Fruit fly (Drosophila melanogaster) whole organism, wandering third instar larva: Measurements from ENCODE around the gene Jhbp7.

Experiments
- Abd-B ChIP-seq: fragments of >200 bp; optimal IDR thresholded peaks from 2 replicates; lab custom pipeline; 2017; ENCODE audit warnings: missing biosample characterization, missing genetic modification characterization
- CG32264 ChIP-seq: fragments of 200-800 bp; sonication (Bioruptor generic); optimal IDR thresholded peaks from 2 replicates; lab custom pipeline; 2016; ENCODE audit warnings: missing biosample characterization, missing genetic modification characterization
- CG9705 ChIP-seq: fragments of 200-800 bp; sonication (Bioruptor generic); optimal IDR thresholded peaks from 2 replicates; lab custom pipeline; 2018; ENCODE audit warnings: missing biosample characterization, mild to moderate bottlenecking, missing genetic modification characterization
- CrebA ChIP-seq: fragments of 200-800 bp; sonication (Bioruptor generic); optimal IDR thresholded peaks from 2 replicates; lab custom pipeline; 2016; ENCODE audit warnings: missing biosample characterization, mild to moderate bottlenecking, missing genetic modification characterization, borderline replicate concordance
- Dfd ChIP-seq: fragments of >200 bp; optimal IDR thresholded peaks from 2 replicates; lab custom pipeline; 2017; ENCODE audit warnings: missing biosample characterization, missing genetic modification characterization
- Dif ChIP-seq: fragments of 200-275, 200-300 bp; sonication (Bioruptor generic); optimal IDR thresholded peaks from 2 replicates; lab custom pipeline; 2018; ENCODE audit warnings: missing biosample characterization, missing genetic modification characterization; ENCODE audit not compliant: partially characterized antibody
- GATAd ChIP-seq: sonication (Bioruptor generic); optimal IDR thresholded peaks from 2 replicates; lab custom pipeline; 2016; ENCODE audit warnings: missing biosample characterization, missing genetic modification characterization
- HLH106 ChIP-seq: fragments of 200-800 bp; optimal IDR thresholded peaks from 3 replicates; lab custom pipeline; 2019; ENCODE audit warnings: missing biosample characterization, mild to moderate bottlenecking, missing genetic modification characterization, moderate library complexity
- Hnf4 ChIP-seq: fragments of 200-800 bp; sonication (Bioruptor generic); optimal IDR thresholded peaks from 2 replicates; lab custom pipeline; 2016; ENCODE audit warnings: missing biosample characterization, mild to moderate bottlenecking, missing genetic modification characterization
- Hr78 ChIP-seq: fragments of >200 bp; optimal IDR thresholded peaks from 2 replicates; lab custom pipeline; 2017; ENCODE audit warnings: missing biosample characterization, missing genetic modification characterization
- Hr83 ChIP-seq: fragments of 200-300 bp; sonication (Bioruptor generic); optimal IDR thresholded peaks from 2 replicates; lab custom pipeline; 2016; ENCODE audit warnings: missing biosample characterization, mild to moderate bottlenecking, missing genetic modification characterization, moderate library complexity; ENCODE audit not compliant: poor library complexity, severe bottlenecking
- Jra ChIP-seq: sonication (Bioruptor generic); optimal IDR thresholded peaks from 2 replicates; lab custom pipeline; 2016; ENCODE audit warnings: missing biosample characterization, missing genetic modification characterization
- Mio ChIP-seq: sonication (Bioruptor generic); optimal IDR thresholded peaks from 2 replicates; lab custom pipeline; 2016; ENCODE audit warnings: missing biosample characterization, missing genetic modification characterization
- Myc ChIP-seq: fragments of >200 bp; optimal IDR thresholded peaks from 2 replicates; lab custom pipeline; 2017
- N ChIP-seq: fragments of >200 bp; optimal IDR thresholded peaks from 2 replicates; lab custom pipeline; 2018; ENCODE audit warnings: missing biosample characterization, missing external identifiers, missing genetic modification characterization
- OdsH ChIP-seq: fragments of 200-800 bp; sonication (Bioruptor generic); optimal IDR thresholded peaks from 2 replicates; lab custom pipeline; 2016; ENCODE audit warnings: missing biosample characterization, mild to moderate bottlenecking, missing genetic modification characterization
- Rel ChIP-seq, 2 experiments: fragments of 200-800 bp; sonication (Bioruptor generic) in 1 of 2; optimal IDR thresholded peaks; 2 replicates in 1 of 2; 3 replicates in 1 of 2; lab custom pipeline; 2016 to 2019; ENCODE audit warnings: mild to moderate bottlenecking in 2 of 2, missing biosample characterization in 2 of 2, missing genetic modification characterization in 2 of 2, moderate library complexity in 1 of 2
- Sp1 ChIP-seq: fragments of 200-800 bp; sonication (Bioruptor generic); optimal IDR thresholded peaks from 3 replicates; lab custom pipeline; 2019; ENCODE audit warnings: missing biosample characterization, mild to moderate bottlenecking, missing genetic modification characterization, moderate library complexity
- Vsx2 ChIP-seq: fragments of 200-300, 225-300 bp; sonication (Bioruptor generic); optimal IDR thresholded peaks from 2 replicates; lab custom pipeline; 2018; ENCODE audit warnings: missing biosample characterization, missing genetic modification characterization; ENCODE audit not compliant: partially characterized antibody
- br ChIP-seq: fragments of 200-800 bp; sonication (Bioruptor generic); optimal IDR thresholded peaks from 2 replicates; lab custom pipeline; 2016; ENCODE audit warnings: missing biosample characterization, missing genetic modification characterization
- brk ChIP-seq: fragments of 200-800 bp; sonication (Bioruptor generic); optimal IDR thresholded peaks from 2 replicates; lab custom pipeline; 2016; ENCODE audit warnings: missing biosample characterization, mild to moderate bottlenecking, missing genetic modification characterization
- dl ChIP-seq, 2 experiments: fragments of 175-275, 200-275 bp in 1 of 2; fragments of 200-275 bp in 1 of 2; sonication (Bioruptor generic); optimal IDR thresholded peaks; lab custom pipeline; 2018; ENCODE audit warnings: mild to moderate bottlenecking in 2 of 2, missing biosample characterization in 2 of 2, missing genetic modification characterization in 2 of 2, moderate library complexity in 2 of 2; ENCODE audit not compliant: partially characterized antibody in 2 of 2, insufficient read depth in 1 of 2
- dmrt93B ChIP-seq: fragments of 200-800 bp; sonication (Bioruptor generic); optimal IDR thresholded peaks from 2 replicates; lab custom pipeline; 2018; ENCODE audit warnings: missing biosample characterization, mild to moderate bottlenecking, missing genetic modification characterization
- dsf ChIP-seq: sonication (Bioruptor generic); optimal IDR thresholded peaks from 2 replicates; lab custom pipeline; 2016; ENCODE audit warnings: missing biosample characterization, missing genetic modification characterization, borderline replicate concordance
- ey ChIP-seq: fragments of 200-800 bp; sonication (Bioruptor generic); optimal IDR thresholded peaks from 2 replicates; lab custom pipeline; 2016; ENCODE audit warnings: missing biosample characterization, missing genetic modification characterization
- foxo ChIP-seq, 2 experiments: fragments of 200-800 bp; sonication (Bioruptor generic); optimal IDR thresholded peaks; 2 replicates in 1 of 2; 3 replicates in 1 of 2; lab custom pipeline; 2016 to 2017; ENCODE audit warnings: missing biosample characterization in 2 of 2, missing genetic modification characterization in 2 of 2
- fru ChIP-seq: fragments of 200-800 bp; sonication (Bioruptor generic); optimal IDR thresholded peaks from 3 replicates; lab custom pipeline; 2016; ENCODE audit warnings: missing biosample characterization, mild to moderate bottlenecking, missing genetic modification characterization
- h ChIP-seq: fragments of 200-800 bp; sonication (Bioruptor generic); optimal IDR thresholded peaks from 3 replicates; lab custom pipeline; 2016; ENCODE audit warnings: missing biosample characterization, mild to moderate bottlenecking, missing genetic modification characterization
- jim ChIP-seq: fragments of 175-275, 200-325 bp; sonication (Bioruptor generic); optimal IDR thresholded peaks from 2 replicates; lab custom pipeline; 2016; ENCODE audit warnings: missing biosample characterization, mild to moderate bottlenecking, missing genetic modification characterization
- lola ChIP-seq: fragments of >200 bp; optimal IDR thresholded peaks from 2 replicates; lab custom pipeline; 2017; ENCODE audit warnings: missing biosample characterization, missing genetic modification characterization
- pan ChIP-seq: fragments of >200 bp; optimal IDR thresholded peaks from 2 replicates; lab custom pipeline; 2017
- psq ChIP-seq: fragments of 200-800 bp; sonication (Bioruptor generic); optimal IDR thresholded peaks from 3 replicates; lab custom pipeline; 2017; ENCODE audit warnings: missing biosample characterization, mild to moderate bottlenecking, missing genetic modification characterization, moderate library complexity
- rgr ChIP-seq: fragments of 200-800 bp; sonication (Bioruptor generic); optimal IDR thresholded peaks from 3 replicates; lab custom pipeline; 2016; ENCODE audit warnings: missing biosample characterization, mild to moderate bottlenecking, missing genetic modification characterization
- sage ChIP-seq: fragments of 200-800 bp; sonication (Bioruptor generic); optimal IDR thresholded peaks from 2 replicates; lab custom pipeline; 2016; ENCODE audit warnings: missing biosample characterization, mild to moderate bottlenecking, missing genetic modification characterization
- sv ChIP-seq: fragments of 200-800 bp; sonication (Bioruptor generic); optimal IDR thresholded peaks from 3 replicates; lab custom pipeline; 2016; ENCODE audit warnings: missing biosample characterization, missing genetic modification characterization
- tai ChIP-seq: sonication (Bioruptor generic); optimal IDR thresholded peaks from 2 replicates; lab custom pipeline; 2016; ENCODE audit warnings: missing biosample characterization, missing genetic modification characterization
- usp ChIP-seq: fragments of >200 bp; optimal IDR thresholded peaks from 2 replicates; lab custom pipeline; 2017; ENCODE audit warnings: missing biosample characterization, missing genetic modification characterization
- woc ChIP-seq: sonication (Bioruptor generic); optimal IDR thresholded peaks from 2 replicates; lab custom pipeline; 2016; ENCODE audit warnings: missing biosample characterization, mild to moderate bottlenecking, missing genetic modification characterization

Gene Jhbp7

dm6 chr3R:25258628-25259240 lies 21.3 kb downstream of the Jhbp7 start, which contains the start of gene CG11857 (continued):
- peak; percentile 98 for TF ChIP-seq HLH106
- TF ChIP-seq rgr (GFP tag; lab: Kevin White, UChicago), result peak; percentile 98
- TF ChIP-seq Dif (GFP tag; lab: Kevin White, UChicago), result no peak
- peak; percentile 99 for TF ChIP-seq h (GFP tag; lab: Kevin White, UChicago)
- no peak for TF ChIP-seq pan
- no peak for TF ChIP-seq usp (GFP tag; lab: Kevin White, UChicago)
- no peak for TF ChIP-seq lola
- peak; percentile 97 for TF ChIP-seq ey (GFP tag; lab: Kevin White, UChicago)
- TF ChIP-seq, all 38 proteins: peak for 24

- no peak for TF ChIP-seq psq (GFP tag; lab: Kevin White, UChicago)
- no peak for TF ChIP-seq dl (GFP tag; optimal IDR thresholded peaks at IDR 0.05; lab: Kevin White, UChicago; ENCODE audit: insufficient read depth in 1 of 2, partially characterized antibody in 2 of 2)
- no peak for TF ChIP-seq Hnf4
- no peak for TF ChIP-seq N (GFP tag; lab: Kevin White, UChicago)
- no peak for TF ChIP-seq foxo (GFP tag; optimal IDR thresholded peaks at IDR 0.05; lab: Kevin White, UChicago)
- no peak for TF ChIP-seq Mio (GFP tag; lab: Kevin White, UChicago)
- no peak for TF ChIP-seq CrebA (GFP tag; lab: Kevin White, UChicago)
- TF ChIP-seq rgr (GFP tag; lab: Kevin White, UChicago), result no peak
- no peak for TF ChIP-seq Myc (lab: Kevin White, UChicago)
- no peak for TF ChIP-seq tai (GFP tag; lab: Kevin White, UChicago)
Observed at dm6 chr3R:25260670-25261069, 23.3 kb downstream of the Jhbp7 start.

dm6 chr3R:25262322-25262761 lies 24.9 kb downstream of the Jhbp7 start, which contains the start of the genes Kdsr and CG11858:
Gene Kdsr (minus strand): TSS chr3R:25262498.
Gene CG11858 (plus strand): TSS chr3R:25262741.
- TF ChIP-seq Hr78 (GFP tag; lab: Kevin White, UChicago), result no peak
- no peak for TF ChIP-seq Hnf4
- TF ChIP-seq pan, result no peak
- TF ChIP-seq psq (GFP tag; lab: Kevin White, UChicago), result peak; percentile 52
- no peak for TF ChIP-seq jim
- peak; percentile 99 for TF ChIP-seq Myc (lab: Kevin White, UChicago)
- peak; percentile 71 for TF ChIP-seq rgr (GFP tag; lab: Kevin White, UChicago)
- TF ChIP-seq Abd-B, result no peak
- TF ChIP-seq CG32264, result peak; percentile 36
- no peak for TF ChIP-seq lola
- no peak for TF ChIP-seq CrebA (GFP tag; lab: Kevin White, UChicago)
- TF ChIP-seq ey (GFP tag; lab: Kevin White, UChicago), result peak; percentile 75
- TF ChIP-seq woc (GFP tag; lab: Kevin White, UChicago), result peak; percentile 93
- peak; percentile 25 to 79 for TF ChIP-seq foxo (GFP tag; optimal IDR thresholded peaks at IDR 0.05; lab: Kevin White, UChicago)
- peak; percentile 57 for TF ChIP-seq GATAd (GFP tag; lab: Kevin White, UChicago)
- TF ChIP-seq CG9705 (GFP tag; lab: Kevin White, UChicago), result peak; percentile 72
- TF ChIP-seq Hr83 (GFP tag; lab: Kevin White, UChicago), result no peak
- no peak for TF ChIP-seq Vsx2 (GFP tag; lab: Kevin White, UChicago)
- peak; percentile 72 for TF ChIP-seq br (GFP tag; lab: Kevin White, UChicago)
- TF ChIP-seq sage (GFP tag; lab: Kevin White, UChicago), result no peak
- TF ChIP-seq brk (GFP tag; lab: Kevin White, UChicago), result no peak
- no peak for TF ChIP-seq dsf
- no peak for TF ChIP-seq N (GFP tag; lab: Kevin White, UChicago)
- TF ChIP-seq tai (GFP tag; lab: Kevin White, UChicago), result no peak
- peak; percentile 83 for TF ChIP-seq h (GFP tag; lab: Kevin White, UChicago)
- peak; percentile 74 for TF ChIP-seq Sp1 (GFP tag; lab: Kevin White, UChicago)
- no peak for TF ChIP-seq dmrt93B
- TF ChIP-seq Mio (GFP tag; lab: Kevin White, UChicago), result no peak
- peak; percentile 55 for TF ChIP-seq OdsH
- no peak for TF ChIP-seq Rel (GFP tag; optimal IDR thresholded peaks at IDR 0.05; lab: Kevin White, UChicago)
- TF ChIP-seq Rel (tag; optimal IDR thresholded peaks at IDR 0.05; lab: Kevin White, UChicago), result peak; percentile 53
- peak; percentile 67 for TF ChIP-seq sv
- peak; percentile 62 for TF ChIP-seq Jra (GFP tag; lab: Kevin White, UChicago)
- peak; percentile 75 for TF ChIP-seq fru (GFP tag; lab: Kevin White, UChicago)
- TF ChIP-seq HLH106, result peak; percentile 72
- no peak for TF ChIP-seq Dfd (GFP tag; lab: Kevin White, UChicago)
- no peak for TF ChIP-seq dl (GFP tag; optimal IDR thresholded peaks at IDR 0.05; lab: Kevin White, UChicago; ENCODE audit: insufficient read depth in 1 of 2, partially characterized antibody in 2 of 2)
- no peak for TF ChIP-seq Dif (GFP tag; lab: Kevin White, UChicago)
- no peak for TF ChIP-seq usp (GFP tag; lab: Kevin White, UChicago)
